Fruit fly (Drosophila melanogaster): ENCODE data around the gene Pk34A.

DNA sequence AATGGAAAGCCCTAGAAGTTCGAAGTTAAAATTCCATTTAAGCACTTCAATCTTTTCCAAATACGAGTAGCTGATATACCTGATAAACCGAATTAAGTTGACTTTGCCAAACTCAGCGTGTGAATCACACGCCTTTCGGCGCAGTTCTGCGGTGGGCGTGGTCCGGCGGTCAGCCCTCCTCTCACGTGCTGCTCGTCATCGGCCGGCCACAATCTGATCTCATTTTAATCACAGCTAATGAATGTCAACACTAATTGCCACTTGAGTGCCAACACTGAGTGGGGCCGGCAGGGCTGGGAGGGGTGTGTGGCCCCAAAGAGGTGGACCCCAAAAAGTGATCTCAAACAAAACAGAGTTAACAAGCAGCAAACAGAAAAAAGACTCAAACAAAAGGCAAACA is 22.7 kb upstream of the Pk34A start:
- TF ChIP-seq toe (GFP tag; optimal IDR thresholded peaks at IDR 0.05) (no peak), tj (GFP tag; optimal IDR thresholded peaks at IDR 0.05) (no peak), Hr96 (GFP tag; optimal IDR thresholded peaks at IDR 0.05) (no peak), Mnt (GFP tag; optimal IDR thresholded peaks at IDR 0.05) (no peak)
